Worm (Caenorhabditis elegans) whole organism, L4 larva: Measurements from ENCODE around the gene srw-127.
A peak's percentile ranks its signal among the peaks of the same experiment; 100 is the strongest.

Experiments
- D1046.2 ChIP-seq: fragments of 200-800 bp; sonication (Bioruptor generic); IDR thresholded peaks from 2 replicates; pipeline ENCODE4 v1.3.6; 2022; ENCODE audit warnings: missing genetic modification characterization, missing compliant biosample characterization
- F10B5.3 ChIP-seq: sonication (generic microtip); optimal IDR thresholded peaks from 2 replicates; lab custom pipeline; 2016; ENCODE audit warnings: mild to moderate bottlenecking, missing genetic modification characterization, missing compliant biosample characterization
- R02D3.7 ChIP-seq: fragments of 150-350 bp; sonication (generic microtip); optimal IDR thresholded peaks from 3 replicates; lab custom pipeline; 2014; ENCODE audit warnings: missing biosample characterization, missing genetic modification characterization
- T26A8.4 ChIP-seq: fragments of 200-800 bp; sonication (Bioruptor generic); IDR thresholded peaks from 2 replicates; pipeline ENCODE4 v1.3.6; 2022; ENCODE audit warnings: missing genetic modification characterization, missing compliant biosample characterization
- Y48G9A.11 ChIP-seq: fragments of 200-800 bp; sonication (Bioruptor generic); IDR thresholded peaks from 2 replicates; pipeline ENCODE4 v1.3.6; 2022; ENCODE audit warnings: missing genetic modification reagents, missing genetic modification characterization, missing compliant biosample characterization
- Y5F2A.4 ChIP-seq: fragments of 200-800 bp; sonication (Bioruptor generic); optimal IDR thresholded peaks from 2 replicates; lab custom pipeline; 2018; ENCODE audit warnings: mild to moderate bottlenecking, missing genetic modification characterization, missing compliant biosample characterization
- aha-1 ChIP-seq: fragments of 150-350 bp; peaks from one replicate; lab custom pipeline; 2014; ENCODE audit warnings: missing biosample characterization, missing genetic modification characterization
- aly-2 ChIP-seq: sonication (generic microtip); optimal IDR thresholded peaks from 2 replicates; lab custom pipeline; 2018; ENCODE audit warnings: missing biosample characterization, missing genetic modification characterization
- attf-4 ChIP-seq: sonication (generic microtip); optimal IDR thresholded peaks from 3 replicates; lab custom pipeline; 2017; ENCODE audit warnings: missing biosample characterization, missing genetic modification characterization
- ceh-82 ChIP-seq: sonication (generic microtip); optimal IDR thresholded peaks from 2 replicates; lab custom pipeline; 2017; ENCODE audit warnings: missing biosample characterization, missing genetic modification characterization
- ctbp-1 ChIP-seq: fragments of 200-800 bp; sonication (Bioruptor generic); IDR thresholded peaks from 2 replicates; pipeline ENCODE4 v1.3.6; 2022; ENCODE audit warnings: missing genetic modification reagents, missing genetic modification characterization, missing compliant biosample characterization
- fkh-10 ChIP-seq: fragments of 150-350 bp; optimal IDR thresholded peaks from 2 replicates; lab custom pipeline; 2014; ENCODE audit warnings: missing biosample characterization, missing genetic modification reagents, missing genetic modification characterization
- gei-8 ChIP-seq: fragments of 200-800 bp; sonication (Bioruptor generic); optimal IDR thresholded peaks from 2 replicates; lab custom pipeline; 2018; ENCODE audit warnings: mild to moderate bottlenecking, missing genetic modification characterization, missing compliant biosample characterization
- hlh-11 ChIP-seq: fragments of 200-800 bp; sonication (Bioruptor generic); optimal IDR thresholded peaks from 2 replicates; lab custom pipeline; 2018; ENCODE audit warnings: mild to moderate bottlenecking, missing genetic modification characterization, missing compliant biosample characterization
- lim-7 ChIP-seq: fragments of 200-800 bp; sonication (Bioruptor generic); IDR thresholded peaks from 2 replicates; pipeline ENCODE4 v1.3.6; 2022; ENCODE audit warnings: missing genetic modification characterization, missing compliant biosample characterization
- lin-29 ChIP-seq: fragments of 200-800 bp; sonication (Bioruptor generic); IDR thresholded peaks from 2 replicates; pipeline ENCODE4 v1.3.6; 2022; ENCODE audit warnings: missing genetic modification reagents, missing genetic modification characterization, missing compliant biosample characterization
- lir-3 ChIP-seq: sonication (generic microtip); optimal IDR thresholded peaks from 2 replicates; lab custom pipeline; 2016; ENCODE audit warnings: mild to moderate bottlenecking, missing genetic modification characterization, missing compliant biosample characterization
- mep-1 ChIP-seq: fragments of 150-350 bp; sonication (generic microtip); optimal IDR thresholded peaks from 3 replicates; lab custom pipeline; 2014; ENCODE audit warnings: missing biosample characterization, missing genetic modification characterization
- mxl-2 ChIP-seq: fragments of 200-800 bp; sonication (Bioruptor generic); conservative IDR thresholded peaks from 2 replicates; pipeline ENCODE4 v1.3.6; 2022; ENCODE audit warnings: missing genetic modification reagents, missing genetic modification characterization, missing compliant biosample characterization
- nhr-10 ChIP-seq: fragments of 150-350 bp; optimal IDR thresholded peaks from 2 replicates; lab custom pipeline; 2014; ENCODE audit warnings: missing biosample characterization, missing genetic modification characterization
- saeg-2 ChIP-seq: fragments of 200-800 bp; sonication (Bioruptor generic); IDR thresholded peaks from 2 replicates; pipeline ENCODE4 v1.3.6; 2022; ENCODE audit warnings: missing genetic modification reagents, missing genetic modification characterization, missing compliant biosample characterization
- snpc-1.2 ChIP-seq: fragments of 200-800 bp; sonication (Bioruptor generic); IDR thresholded peaks from 2 replicates; pipeline ENCODE4 v1.3.6; 2022; ENCODE audit warnings: missing genetic modification reagents, missing genetic modification characterization, missing compliant biosample characterization
- unc-62 ChIP-seq, 3 experiments: fragments of 150-350 bp in 1 of 3; sonication (generic microtip); optimal IDR thresholded peaks in 2 of 3; peaks in 1 of 3; 1 replicate in 1 of 3; 2 replicates in 2 of 3; lab custom pipeline; 2014 to 2017; ENCODE audit warnings: missing biosample characterization in 3 of 3, missing genetic modification characterization in 3 of 3, missing genetic modification reagents in 3 of 3, missing genotype in 1 of 3
- zfp-2 ChIP-seq: sonication (generic microtip); optimal IDR thresholded peaks from 2 replicates; lab custom pipeline; 2016; ENCODE audit warnings: mild to moderate bottlenecking, missing genetic modification characterization, missing compliant biosample characterization
- zfp-3 ChIP-seq: fragments of 200-800 bp; sonication (Bioruptor generic); conservative IDR thresholded peaks from 2 replicates; pipeline ENCODE4 v1.3.6; 2022; ENCODE audit warnings: missing genetic modification reagents, missing genetic modification characterization, missing compliant biosample characterization

Gene srw-127

ce11 chrV:7046005-7046404 lies 33.3 kb downstream of the srw-127 start, which contains the start of gene F20A1.2 (continued):
- no peak for TF ChIP-seq Y5F2A.4 (GFP tag; lab: Kevin White, UChicago)
- no peak for TF ChIP-seq zfp-2 (tag; lab: Kevin White, UChicago)
- TF ChIP-seq saeg-2 (GFP tag; lab: Robert Waterston, UW), result no peak
- TF ChIP-seq, all 104 proteins: peak for 0

ce11 chrV:7047512-7047911 lies 34.8 kb downstream of the srw-127 start, which contains the start of gene F20A1.8:
F20A1.8 (minus strand) TSS chrV:7047612.
- peak in 1 of 2 experiments; percentile 16 for TF ChIP-seq unc-62 (GFP tag; optimal IDR thresholded peaks at IDR 0.05 in 1 of 2; lab: Kevin White, UChicago)
- no peak for TF ChIP-seq unc-62 (tag; optimal IDR thresholded peaks at IDR 0.05; lab: Kevin White, UChicago)
- TF ChIP-seq lir-3 (tag; lab: Kevin White, UChicago), result no peak
- TF ChIP-seq, all 104 proteins: peak for 1

ce11 chrV:7050153-7050552 lies 37.4 kb downstream of the srw-127 start:
- no peak for TF ChIP-seq mep-1 (tag; lab: Kevin White, UChicago)
- TF ChIP-seq unc-62 (GFP tag; optimal IDR thresholded peaks at IDR 0.05 in 1 of 2; lab: Kevin White, UChicago), result peak in 1 of 2 experiments; percentile 92
- no peak for TF ChIP-seq unc-62 (tag; optimal IDR thresholded peaks at IDR 0.05; lab: Kevin White, UChicago)
- TF ChIP-seq aha-1 (tag; lab: Kevin White, UChicago), result peak; percentile 27

- TF ChIP-seq Y48G9A.11 (GFP tag; lab: Robert Waterston, UW) (peak; percentile 96), lim-7 (GFP tag; lab: Robert Waterston, UW) (no peak)
Measured at ce11 chrV:7051133-7051765, 38.5 kb downstream of the srw-127 start, which contains the start of the genes tofu-2 and spig-1. tofu-2 (minus strand) TSS chrV:7051248. spig-1 (plus strand) TSS chrV:7051715.

- no peak for TF ChIP-seq lin-29 (GFP tag; lab: Robert Waterston, UW)
- no peak for TF ChIP-seq attf-4
- TF ChIP-seq fkh-10 (GFP tag; lab: Kevin White, UChicago), result no peak
- no peak for TF ChIP-seq nhr-10 (tag; lab: Kevin White, UChicago)
- TF ChIP-seq D1046.2, result no peak
- no peak for TF ChIP-seq aly-2 (tag; lab: Kevin White, UChicago)
- no peak for TF ChIP-seq ceh-82 (tag; lab: Kevin White, UChicago)
- no peak for TF ChIP-seq unc-62 (GFP tag; optimal IDR thresholded peaks at IDR 0.05 in 1 of 2; lab: Kevin White, UChicago)
- no peak for TF ChIP-seq unc-62 (tag; optimal IDR thresholded peaks at IDR 0.05; lab: Kevin White, UChicago)
- TF ChIP-seq mep-1 (tag; lab: Kevin White, UChicago), result no peak
- no peak for TF ChIP-seq Y48G9A.11 (GFP tag; lab: Robert Waterston, UW)
- no peak for TF ChIP-seq gei-8 (GFP tag; lab: Kevin White, UChicago)
Measured at ce11 chrV:7053100-7053499, 40.4 kb downstream of the srw-127 start, which contains the start of gene txt-17. txt-17 (minus strand) TSS chrV:7053200.

ce11 chrV:7054598-7054997 lies 41.9 kb downstream of the srw-127 start, which contains the start of gene spig-8:
spig-8 (plus strand) TSS chrV:7054898.
- TF ChIP-seq F10B5.3 (tag; lab: Kevin White, UChicago) (no peak), mxl-2 (GFP tag; lab: Robert Waterston, UW) (no peak), zfp-3 (GFP tag; lab: Robert Waterston, UW) (no peak), Y5F2A.4 (GFP tag; lab: Kevin White, UChicago) (no peak), Y48G9A.11 (GFP tag; lab: Robert Waterston, UW) (no peak), hlh-11 (tag; lab: Kevin White, UChicago) (no peak), mep-1 (tag; lab: Kevin White, UChicago) (no peak)

ce11 chrV:7057795-7058194 lies 45.1 kb downstream of the srw-127 start, which contains the start of gene Y57E12AL.2:
Y57E12AL.2 (plus strand) TSS chrV:7058095.
- TF ChIP-seq aha-1 (tag; lab: Kevin White, UChicago), result peak; percentile 21

- TF ChIP-seq T26A8.4 (peak; percentile 53), unc-62 (GFP tag; optimal IDR thresholded peaks at IDR 0.05 in 1 of 2; lab: Kevin White, UChicago) (peak in 1 of 2 experiments; percentile 88), unc-62 (tag; optimal IDR thresholded peaks at IDR 0.05; lab: Kevin White, UChicago) (no peak), aha-1 (tag; lab: Kevin White, UChicago) (peak; percentile 84), snpc-1.2 (GFP tag; lab: Robert Waterston, UW) (0 out of 2 replicates have a peak, but pooled peaks have one; percentile 26), R02D3.7 (tag; lab: Kevin White, UChicago) (no peak), ctbp-1 (GFP tag; lab: Robert Waterston, UW) (0 out of 2 replicates have a peak, but pooled peaks have one; percentile 11)
- TF ChIP-seq, all 104 proteins: peak for 5
Measured at ce11 chrV:7059350-7059749, 46.6 kb downstream of the srw-127 start, which contains the start of gene mdt-6. mdt-6 (minus strand) TSS chrV:7059624.
